Fruit fly (Drosophila melanogaster) whole organism, embryonic: ENCODE data around the gene Ythdc1.

Experiments
- Asciz ChIP-seq: fragments of 200-800 bp; sonication (Bioruptor generic); optimal IDR thresholded peaks from 2 replicates; lab custom pipeline; 2017; ENCODE audit warnings: missing biosample characterization, mild to moderate bottlenecking, missing genetic modification characterization, missing genetic modification reagents
- CG12299 ChIP-seq: fragments of 200-800 bp; sonication (Bioruptor generic); optimal IDR thresholded peaks from 2 replicates; lab custom pipeline; 2018; ENCODE audit warnings: missing biosample characterization, mild to moderate bottlenecking, missing genetic modification characterization
- CG2199 ChIP-seq: fragments of 200-800 bp; sonication (Bioruptor generic); IDR thresholded peaks from 3 replicates; pipeline ENCODE4 v1.3.6; 2022; ENCODE audit warnings: missing biosample characterization, missing genetic modification characterization
- CG30403 ChIP-seq: fragments of 200-800 bp; sonication (Bioruptor generic); optimal IDR thresholded peaks from 3 replicates; lab custom pipeline; 2016; ENCODE audit warnings: missing biosample characterization, missing genetic modification characterization
- CG33557 ChIP-seq: fragments of 200-800 bp; sonication (Bioruptor generic); optimal IDR thresholded peaks from 2 replicates; lab custom pipeline; 2019; ENCODE audit warnings: missing biosample characterization, mild to moderate bottlenecking, missing genetic modification characterization, moderate library complexity
- CG6683 ChIP-seq: fragments of 200-800 bp; sonication (Bioruptor generic); optimal IDR thresholded peaks from 2 replicates; lab custom pipeline; 2017; ENCODE audit warnings: missing biosample characterization, mild to moderate bottlenecking, missing genetic modification characterization, missing genetic modification reagents
- D ChIP-seq, 2 experiments: fragments of 200-800 bp in 1 of 2; fragments of >200 bp in 1 of 2; sonication (Bioruptor generic) in 1 of 2; optimal IDR thresholded peaks; 2 replicates in 1 of 2; 3 replicates in 1 of 2; lab custom pipeline; 2017; ENCODE audit warnings: mild to moderate bottlenecking in 1 of 2, missing biosample characterization in 1 of 2, missing genetic modification characterization in 1 of 2, missing genetic modification reagents in 1 of 2
- Dad ChIP-seq: fragments of 200-800 bp; sonication (Bioruptor generic); optimal IDR thresholded peaks from 3 replicates; lab custom pipeline; 2016; ENCODE audit warnings: missing biosample characterization, missing genetic modification characterization
- Hmx ChIP-seq: fragments of 200-800 bp; sonication (Bioruptor generic); optimal IDR thresholded peaks from 2 replicates; lab custom pipeline; 2016; ENCODE audit warnings: missing biosample characterization, missing genetic modification characterization
- Jarid2 ChIP-seq: fragments of 200-800 bp; sonication (Bioruptor generic); optimal IDR thresholded peaks from 3 replicates; lab custom pipeline; 2017; ENCODE audit warnings: mild to moderate bottlenecking, missing biosample characterization, missing genetic modification reagents, missing genetic modification characterization
- MTF-1 ChIP-seq: fragments of 200-800 bp; sonication (Bioruptor generic); optimal IDR thresholded peaks from 2 replicates; lab custom pipeline; 2018; ENCODE audit warnings: missing biosample characterization, mild to moderate bottlenecking, missing genetic modification characterization, borderline replicate concordance
- bsh ChIP-seq, 2 experiments: fragments of 200-800 bp; sonication (Bioruptor generic); optimal IDR thresholded peaks; 2 replicates each; lab custom pipeline; 2017 to 2018; ENCODE audit warnings: mild to moderate bottlenecking in 2 of 2, missing biosample characterization in 2 of 2, missing genetic modification characterization in 2 of 2, moderate library complexity in 1 of 2
- danr ChIP-seq: fragments of 200-800 bp; sonication (Bioruptor generic); IDR thresholded peaks from 2 replicates; pipeline ENCODE4 v1.3.6; 2022; ENCODE audit warnings: missing biosample characterization, missing genetic modification characterization
- gsb ChIP-seq: fragments of 200-800 bp; sonication (Bioruptor generic); IDR thresholded peaks from 2 replicates; pipeline ENCODE4 v1.3.6; 2022; ENCODE audit warnings: missing biosample characterization, missing genetic modification characterization
- her ChIP-seq: fragments of 200-800 bp; sonication (Bioruptor generic); optimal IDR thresholded peaks from 2 replicates; lab custom pipeline; 2016; ENCODE audit warnings: missing biosample characterization, missing genetic modification characterization
- insv ChIP-seq, 2 experiments: fragments of 200-800 bp; sonication (Bioruptor generic); optimal IDR thresholded peaks; 3 replicates each; lab custom pipeline; 2016 to 2018; ENCODE audit warnings: missing biosample characterization in 2 of 2, missing genetic modification characterization in 2 of 2
- pita ChIP-seq: fragments of 200-800 bp; sonication (Bioruptor generic); optimal IDR thresholded peaks from 2 replicates; lab custom pipeline; 2017; ENCODE audit warnings: missing biosample characterization, mild to moderate bottlenecking, missing genetic modification characterization

Gene Ythdc1

dm6 chr3L:3325597-3325924 lies 48.4 kb downstream of the Ythdc1 start (continued):
- TF ChIP-seq pita (GFP tag; lab: Kevin White, UChicago) (no peak), danr (GFP tag; lab: Robert Waterston, UW) (no peak), Dad (GFP tag; lab: Kevin White, UChicago) (no peak), Asciz (GFP tag; lab: Kevin White, UChicago) (no peak), D (optimal IDR thresholded peaks at IDR 0.05; lab: Kevin White, UChicago) (peak; percentile 62), D (GFP tag; optimal IDR thresholded peaks at IDR 0.05; lab: Kevin White, UChicago) (no peak), CG30403 (no peak), CG33557 (GFP tag; lab: Kevin White, UChicago) (no peak), insv (GFP tag; optimal IDR thresholded peaks at IDR 0.05; lab: Kevin White, UChicago) (no peak), MTF-1 (GFP tag; lab: Kevin White, UChicago) (no peak), CG6683 (GFP tag; lab: Kevin White, UChicago) (no peak), Hmx (GFP tag; lab: Kevin White, UChicago) (no peak), her (GFP tag; lab: Kevin White, UChicago) (no peak), Jarid2 (GFP tag; lab: Kevin White, UChicago) (no peak), CG12299 (tag; lab: Kevin White, UChicago) (no peak), gsb (GFP tag; lab: Robert Waterston, UW) (no peak), CG2199 (GFP tag; lab: Robert Waterston, UW) (no peak), bsh (GFP tag; optimal IDR thresholded peaks at IDR 0.05; lab: Kevin White, UChicago) (no peak)
